Worm (Caenorhabditis elegans) whole organism, L2 larva: ENCODE data around the gene pek-1.

Experiments
- C34F6.9 ChIP-seq: fragments of 150-350 bp; optimal IDR thresholded peaks from 2 replicates; lab custom pipeline; 2014; ENCODE audit warnings: missing biosample characterization, missing genetic modification characterization
- F13H6.1 ChIP-seq: sonication (generic microtip); optimal IDR thresholded peaks from 2 replicates; lab custom pipeline; 2016; ENCODE audit warnings: missing genetic modification characterization, missing compliant biosample characterization
- R02D3.7 ChIP-seq: fragments of 150-350 bp; optimal IDR thresholded peaks from 2 replicates; lab custom pipeline; 2014; ENCODE audit warnings: missing biosample characterization, missing genetic modification characterization
- ZK546.5 ChIP-seq: sonication (generic microtip); optimal IDR thresholded peaks from 2 replicates; lab custom pipeline; 2017; ENCODE audit warnings: missing biosample characterization, missing genetic modification characterization
- aly-2 ChIP-seq: fragments of 150-350 bp; optimal IDR thresholded peaks from 2 replicates; lab custom pipeline; 2014; ENCODE audit warnings: missing biosample characterization, missing genetic modification characterization
- blmp-1 ChIP-seq: sonication (generic microtip); optimal IDR thresholded peaks from 2 replicates; lab custom pipeline; 2017; ENCODE audit warnings: missing genetic modification characterization, mild to moderate bottlenecking, missing compliant biosample characterization, antibody characterized with exemption, moderate library complexity; ENCODE audit not compliant: insufficient read depth
- ceh-82 ChIP-seq: fragments of 150-350 bp; optimal IDR thresholded peaks from 2 replicates; lab custom pipeline; 2014; ENCODE audit warnings: missing biosample characterization, missing genetic modification characterization
- crh-2 ChIP-seq: sonication (generic microtip); optimal IDR thresholded peaks from 2 replicates; lab custom pipeline; 2017; ENCODE audit warnings: missing biosample characterization, missing genetic modification characterization
- dmd-4 ChIP-seq: sonication (generic microtip); optimal IDR thresholded peaks from 2 replicates; lab custom pipeline; 2017; ENCODE audit warnings: missing biosample characterization, missing genetic modification characterization
- egl-27 ChIP-seq: sonication (generic microtip); optimal IDR thresholded peaks from 3 replicates; lab custom pipeline; 2017; ENCODE audit warnings: missing biosample characterization, missing genetic modification reagents, missing genetic modification characterization
- elt-1 ChIP-seq: fragments of 150-350 bp; optimal IDR thresholded peaks from 2 replicates; lab custom pipeline; 2014; ENCODE audit warnings: missing biosample characterization, missing genetic modification characterization
- elt-3 ChIP-seq: sonication (generic microtip); optimal IDR thresholded peaks from 2 replicates; lab custom pipeline; 2017; ENCODE audit warnings: missing biosample characterization, missing genetic modification characterization
- fos-1 ChIP-seq: fragments of 150-350 bp; optimal IDR thresholded peaks from 2 replicates; lab custom pipeline; 2014; ENCODE audit warnings: missing biosample characterization, missing genetic modification characterization
- gmeb-1 ChIP-seq: fragments of 150-350 bp; optimal IDR thresholded peaks from 2 replicates; lab custom pipeline; 2014; ENCODE audit warnings: missing biosample characterization, missing genetic modification characterization
- lin-11 ChIP-seq: fragments of 150-350 bp; sonication (generic microtip); optimal IDR thresholded peaks from 2 replicates; lab custom pipeline; 2014; ENCODE audit warnings: missing biosample characterization, missing genetic modification characterization, inconsistent platforms, mixed read lengths
- lin-13 ChIP-seq: fragments of 150-350 bp; optimal IDR thresholded peaks from 2 replicates; lab custom pipeline; 2014; ENCODE audit warnings: missing biosample characterization, missing genetic modification reagents, missing genetic modification characterization
- lsy-2 ChIP-seq, 2 experiments: fragments of 150-350 bp in 1 of 2; sonication (generic microtip) in 1 of 2; optimal IDR thresholded peaks; 2 replicates each; lab custom pipeline; 2014 to 2017; ENCODE audit warnings: missing biosample characterization in 2 of 2, missing genetic modification characterization in 2 of 2
- mab-5 ChIP-seq: fragments of 150-350 bp; optimal IDR thresholded peaks from 2 replicates; lab custom pipeline; 2014; ENCODE audit warnings: missing biosample characterization, missing genetic modification characterization
- mdl-1 ChIP-seq, 2 experiments: fragments of 150-350 bp in 1 of 2; sonication (generic microtip) in 1 of 2; optimal IDR thresholded peaks; 2 replicates each; lab custom pipeline; 2017; ENCODE audit warnings: missing biosample characterization in 2 of 2, missing genetic modification characterization in 2 of 2
- nhr-11 ChIP-seq: fragments of 150-350 bp; optimal IDR thresholded peaks from 2 replicates; lab custom pipeline; 2014; ENCODE audit warnings: missing biosample characterization, missing genetic modification characterization
- nhr-129 ChIP-seq: fragments of 150-350 bp; optimal IDR thresholded peaks from 2 replicates; lab custom pipeline; 2014; ENCODE audit warnings: missing biosample characterization, missing genetic modification characterization
- nhr-21 ChIP-seq: fragments of 150-350 bp; optimal IDR thresholded peaks from 2 replicates; lab custom pipeline; 2014; ENCODE audit warnings: missing biosample characterization, missing genetic modification characterization
- nhr-23 ChIP-seq: fragments of 150-350 bp; optimal IDR thresholded peaks from 2 replicates; lab custom pipeline; 2014; ENCODE audit warnings: missing biosample characterization, missing genetic modification reagents, missing genetic modification characterization
- nhr-237 ChIP-seq: fragments of 150-350 bp; optimal IDR thresholded peaks from 2 replicates; lab custom pipeline; 2014; ENCODE audit warnings: missing biosample characterization, missing genetic modification characterization
- nhr-25 ChIP-seq: fragments of 150-350 bp; sonication (generic microtip); optimal IDR thresholded peaks from 3 replicates; lab custom pipeline; 2014; ENCODE audit warnings: missing biosample characterization, missing genetic modification characterization
- nhr-6 ChIP-seq: fragments of 150-350 bp; optimal IDR thresholded peaks from 2 replicates; lab custom pipeline; 2014; ENCODE audit warnings: missing biosample characterization, missing genetic modification characterization
- nhr-77 ChIP-seq: fragments of 150-350 bp; optimal IDR thresholded peaks from 2 replicates; lab custom pipeline; 2014; ENCODE audit warnings: missing biosample characterization, missing genetic modification characterization
- peb-1 ChIP-seq: fragments of 150-350 bp; optimal IDR thresholded peaks from 2 replicates; lab custom pipeline; 2014; ENCODE audit warnings: missing biosample characterization, missing genetic modification characterization
- sem-4 ChIP-seq: fragments of 150-350 bp; optimal IDR thresholded peaks from 2 replicates; lab custom pipeline; 2014; ENCODE audit warnings: missing biosample characterization, missing genetic modification reagents, missing genetic modification characterization
- sma-3 ChIP-seq: sonication (generic microtip); optimal IDR thresholded peaks from 2 replicates; lab custom pipeline; 2016; ENCODE audit warnings: missing genetic modification reagents, missing genetic modification characterization, missing compliant biosample characterization
- sma-9 ChIP-seq, 2 experiments: fragments of 150-350 bp in 1 of 2; sonication (generic microtip) in 1 of 2; optimal IDR thresholded peaks; 2 replicates each; lab custom pipeline; 2014 to 2016; ENCODE audit warnings: missing genetic modification characterization in 2 of 2, mild to moderate bottlenecking in 1 of 2, missing biosample characterization in 1 of 2, missing compliant biosample characterization in 1 of 2, missing genetic modification reagents in 1 of 2, moderate library complexity in 1 of 2
- snpc-4 ChIP-seq: fragments of 150-350 bp; optimal IDR thresholded peaks from 2 replicates; lab custom pipeline; 2014; ENCODE audit warnings: missing biosample characterization, missing genetic modification characterization
- unc-39 ChIP-seq: fragments of 150-350 bp; optimal IDR thresholded peaks from 2 replicates; lab custom pipeline; 2014; ENCODE audit warnings: missing biosample characterization, missing genetic modification characterization
- unc-55 ChIP-seq: fragments of 150-350 bp; sonication (generic microtip); optimal IDR thresholded peaks from 3 replicates; lab custom pipeline; 2014; ENCODE audit warnings: missing biosample characterization, missing genetic modification reagents, missing genetic modification characterization
- unc-62 ChIP-seq: fragments of 150-350 bp; optimal IDR thresholded peaks from 2 replicates; lab custom pipeline; 2014; ENCODE audit warnings: missing biosample characterization, missing genetic modification reagents, missing genetic modification characterization
- ztf-11 ChIP-seq: sonication (generic microtip); optimal IDR thresholded peaks from 2 replicates; lab custom pipeline; 2017; ENCODE audit warnings: missing biosample characterization, missing genetic modification characterization

The pek-1 gene

DNA sequence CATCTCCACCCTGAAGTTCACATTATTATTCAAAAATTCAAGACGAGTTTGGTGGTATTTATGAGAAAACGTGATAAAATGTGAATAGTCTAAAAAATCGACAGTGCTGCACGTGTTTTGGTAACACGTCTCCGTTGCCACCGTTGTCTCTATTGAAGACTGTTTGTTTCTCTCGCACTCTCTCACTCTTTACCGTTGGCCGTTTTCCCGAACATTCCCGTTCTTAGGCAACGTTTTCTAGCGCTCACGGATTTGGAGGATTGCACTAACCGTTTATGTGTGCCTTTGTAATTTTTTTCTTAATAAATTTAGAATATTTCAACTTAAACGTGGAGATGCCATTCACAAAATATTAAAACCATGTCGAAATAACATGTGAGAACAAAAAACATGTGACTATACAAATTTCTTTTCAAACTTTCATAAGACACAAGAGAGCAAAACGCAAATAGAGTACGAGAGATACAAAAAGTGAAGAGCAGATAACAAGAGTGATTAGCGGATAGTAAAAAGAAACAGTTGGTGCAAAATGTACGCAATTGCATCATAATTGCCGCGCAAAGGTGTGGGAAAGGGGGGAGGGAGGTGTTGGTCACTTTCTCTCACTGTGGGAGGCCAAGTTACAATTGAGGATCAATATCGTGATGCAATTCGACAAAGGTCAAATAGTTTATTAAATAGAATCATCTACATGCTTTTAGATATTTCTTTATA, at the start of gene pek-1:
TSS of gene pek-1 (minus strand) at position 51 of the 714 bp plus-strand sequence.
- TF ChIP-seq lin-11 (tag; lab: Kevin White, UChicago) (no peak), unc-62 (GFP tag; lab: Kevin White, UChicago) (no peak), sma-3 (GFP tag; lab: Kevin White, UChicago) (peak; percentile 55), nhr-25 (peak; percentile 65), ceh-82 (no peak), crh-2 (tag; lab: Kevin White, UChicago) (peak; percentile 64), nhr-129 (peak; percentile 96), sem-4 (tag; lab: Kevin White, UChicago) (peak; percentile 33), blmp-1 (tag; lab: Kevin White, UChicago) (peak; percentile 74), nhr-21 (tag; lab: Kevin White, UChicago) (peak; percentile 12), elt-1 (tag; lab: Kevin White, UChicago) (no peak), snpc-4 (tag; lab: Kevin White, UChicago) (no peak), dmd-4 (tag; lab: Kevin White, UChicago) (no peak), lsy-2 (tag; optimal IDR thresholded peaks at IDR 0.05; lab: Kevin White, UChicago) (peak; percentile 14 to 54), unc-55 (peak; percentile 17), nhr-237 (tag; lab: Kevin White, UChicago) (no peak), F13H6.1 (peak; percentile 75), lin-13 (GFP tag; lab: Kevin White, UChicago) (peak; percentile 14), egl-27 (no peak), C34F6.9 (peak; percentile 71), gmeb-1 (tag; lab: Kevin White, UChicago) (peak; percentile 6), mdl-1 (tag; optimal IDR thresholded peaks at IDR 0.05; lab: Kevin White, UChicago) (peak in 1 of 2 experiments; percentile 72), aly-2 (tag; lab: Kevin White, UChicago) (no peak), sma-9 (GFP tag; optimal IDR thresholded peaks at IDR 0.05; lab: Kevin White, UChicago) (peak; percentile 61), sma-9 (tag; optimal IDR thresholded peaks at IDR 0.05; lab: Kevin White, UChicago) (no peak), peb-1 (no peak), ZK546.5 (no peak), nhr-77 (tag; lab: Kevin White, UChicago) (no peak)

DNA sequence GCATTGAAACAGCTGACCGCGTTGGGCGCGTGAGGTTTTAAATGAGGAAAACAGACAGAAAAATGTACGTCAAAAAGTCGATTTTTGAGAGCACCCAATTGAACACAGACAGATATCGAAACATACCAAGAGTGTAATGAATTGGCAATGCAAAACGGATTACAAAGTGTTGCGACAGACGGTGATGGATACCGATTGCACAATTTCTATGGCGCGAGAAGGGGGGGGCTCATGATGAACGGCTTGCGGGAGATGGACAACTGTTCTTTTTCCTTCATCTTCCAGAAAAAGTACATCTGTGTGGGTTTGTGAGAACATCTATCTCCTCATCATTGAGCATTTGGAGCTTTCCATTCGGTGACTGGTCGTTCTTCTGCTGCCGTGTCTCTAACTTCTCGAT, 48.9 kb upstream of the pek-1 start:
- TF ChIP-seq mab-5 (tag; lab: Kevin White, UChicago) (peak; percentile 60), lsy-2 (tag; optimal IDR thresholded peaks at IDR 0.05; lab: Kevin White, UChicago) (peak in 1 of 2 experiments; percentile 32), elt-3 (tag; lab: Kevin White, UChicago) (no peak), sem-4 (tag; lab: Kevin White, UChicago) (peak; percentile 69), nhr-23 (tag; lab: Kevin White, UChicago) (no peak), sma-9 (GFP tag; optimal IDR thresholded peaks at IDR 0.05; lab: Kevin White, UChicago) (peak; percentile 75), sma-9 (tag; optimal IDR thresholded peaks at IDR 0.05; lab: Kevin White, UChicago) (no peak), F13H6.1 (peak; percentile 50)

DNA sequence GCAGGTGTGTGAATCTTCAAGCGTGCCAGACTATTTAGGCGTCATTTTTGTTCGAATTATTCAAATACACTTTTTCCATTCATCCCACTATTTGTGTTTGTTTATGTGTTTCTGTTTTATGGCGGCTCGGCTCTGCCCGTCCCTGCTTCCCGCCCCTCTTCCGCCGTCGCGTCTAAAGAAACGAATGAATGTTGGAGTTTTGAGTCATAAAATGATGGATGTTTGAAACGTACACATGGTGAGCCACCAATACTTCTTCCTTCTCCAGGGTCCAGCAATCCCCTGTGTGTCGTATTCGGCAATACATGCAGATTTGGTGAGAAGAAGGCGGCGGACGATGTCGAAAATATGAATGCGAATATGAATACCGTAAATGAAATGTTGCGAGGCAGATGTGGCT, 48.3 kb upstream of the pek-1 start:
- peak; percentile 42 for TF ChIP-seq mab-5 (tag; lab: Kevin White, UChicago)
- no peak for TF ChIP-seq unc-39 (tag; lab: Kevin White, UChicago)
- no peak for TF ChIP-seq nhr-129
- TF ChIP-seq R02D3.7 (tag; lab: Kevin White, UChicago): no peak
- no peak for TF ChIP-seq nhr-11 (tag; lab: Kevin White, UChicago)
- TF ChIP-seq sma-9 (GFP tag; optimal IDR thresholded peaks at IDR 0.05; lab: Kevin White, UChicago): peak; percentile 28
- no peak for TF ChIP-seq sma-9 (tag; optimal IDR thresholded peaks at IDR 0.05; lab: Kevin White, UChicago)
- peak in 1 of 2 experiments; percentile 14 for TF ChIP-seq lsy-2 (tag; optimal IDR thresholded peaks at IDR 0.05; lab: Kevin White, UChicago)
- no peak for TF ChIP-seq sem-4 (tag; lab: Kevin White, UChicago)
- TF ChIP-seq ZK546.5: no peak
- no peak for TF ChIP-seq elt-1 (tag; lab: Kevin White, UChicago)
- peak; percentile 30 for TF ChIP-seq unc-55
- no peak for TF ChIP-seq ztf-11 (tag; lab: Kevin White, UChicago)
- TF ChIP-seq nhr-6 (tag; lab: Kevin White, UChicago): no peak
- no peak for TF ChIP-seq fos-1 (tag; lab: Kevin White, UChicago)
- TF ChIP-seq C34F6.9: no peak
- TF ChIP-seq, all 48 proteins: peak for 4
